Worm (Caenorhabditis elegans): Measurements from ENCODE around the gene chw-1.

Gene chw-1

ce11 chrV:10462066-10462465, at the start of gene chw-1:
Gene chw-1 (plus strand): TSS chrV:10462282.
- TF ChIP-seq unc-62 (GFP tag; optimal IDR thresholded peaks at IDR 0.05): no peak

ce11 chrV:10414610-10415009, 47.5 kb upstream of the chw-1 start, which contains the start of gene F15H10.9:
Gene F15H10.9 (minus strand): TSS chrV:10414710.
- no peak for TF ChIP-seq unc-62 (GFP tag; optimal IDR thresholded peaks at IDR 0.05)

- TF ChIP-seq unc-62 (GFP tag; optimal IDR thresholded peaks at IDR 0.05): no peak
These were observed 45.2 kb upstream of the chw-1 start, which contains the start of gene F15H10.10 for ce11 chrV:10416925-10417324. Gene F15H10.10 (minus strand): TSS chrV:10417025.

ce11 chrV:10418961-10419360, 43.1 kb upstream of the chw-1 start, which contains the start of gene F15H10.5:
Gene F15H10.5 (minus strand): TSS chrV:10419061.
- TF ChIP-seq unc-62 (GFP tag; optimal IDR thresholded peaks at IDR 0.05): no peak

- no peak for TF ChIP-seq unc-62 (GFP tag; optimal IDR thresholded peaks at IDR 0.05)
These were observed 40.3 kb upstream of the chw-1 start, which contains the start of gene col-13 for ce11 chrV:10421802-10422201. Gene col-13 (minus strand): TSS chrV:10421902.

ce11 chrV:10423511-10423910, 38.6 kb upstream of the chw-1 start:
- TF ChIP-seq unc-62 (GFP tag; optimal IDR thresholded peaks at IDR 0.05): no peak

- TF ChIP-seq unc-62 (GFP tag; optimal IDR thresholded peaks at IDR 0.05): no peak
These were observed 37.0 kb upstream of the chw-1 start, which contains the start of gene col-12 for ce11 chrV:10425098-10425497. Gene col-12 (minus strand): TSS chrV:10425198.

ce11 chrV:10426253-10426652, 35.8 kb upstream of the chw-1 start, which contains the start of gene apc-10:
Gene apc-10 (minus strand): TSS chrV:10426353.
- TF ChIP-seq unc-62 (GFP tag; optimal IDR thresholded peaks at IDR 0.05): no peak

- TF ChIP-seq unc-62 (GFP tag; optimal IDR thresholded peaks at IDR 0.05): no peak
These were observed 33.5 kb upstream of the chw-1 start, which contains the start of gene tag-314 for ce11 chrV:10428608-10429007. Gene tag-314 (minus strand): TSS chrV:10428708.

ce11 chrV:10432607-10433006, 29.5 kb upstream of the chw-1 start:
- no peak for TF ChIP-seq unc-62 (GFP tag; optimal IDR thresholded peaks at IDR 0.05)

- TF ChIP-seq unc-62 (GFP tag; optimal IDR thresholded peaks at IDR 0.05): no peak
These were observed 28.4 kb upstream of the chw-1 start, which contains the start of gene Y32F6A.4 for ce11 chrV:10433721-10434120. Gene Y32F6A.4 (minus strand): TSS chrV:10434067.

ce11 chrV:10435198-10435597, 26.9 kb upstream of the chw-1 start:
- no peak for TF ChIP-seq unc-62 (GFP tag; optimal IDR thresholded peaks at IDR 0.05)

ce11 chrV:10436612-10437011, 25.5 kb upstream of the chw-1 start, which contains the start of gene set-22:
Gene set-22 (plus strand): TSS chrV:10436912.
- TF ChIP-seq unc-62 (GFP tag; optimal IDR thresholded peaks at IDR 0.05): no peak

- TF ChIP-seq unc-62 (GFP tag; optimal IDR thresholded peaks at IDR 0.05): no peak
These were observed 21.4 kb upstream of the chw-1 start, which contains the start of gene snf-10 for ce11 chrV:10440723-10441122. Gene snf-10 (minus strand): TSS chrV:10440823.

- no peak for TF ChIP-seq unc-62 (GFP tag; optimal IDR thresholded peaks at IDR 0.05)
These were observed 20.7 kb upstream of the chw-1 start, which contains the start of gene pap-1 for ce11 chrV:10441135-10442024. Gene pap-1 (plus strand): TSS chrV:10441974.

- no peak for TF ChIP-seq unc-62 (GFP tag; optimal IDR thresholded peaks at IDR 0.05)
These were observed 8.6 kb upstream of the chw-1 start, which contains the start of gene Y32F6A.5 for ce11 chrV:10453466-10453865. Gene Y32F6A.5 (minus strand): TSS chrV:10453605.

ce11 chrV:10457247-10457646, 4.8 kb upstream of the chw-1 start, which contains the start of gene F22E12.1:
Gene F22E12.1 (minus strand): TSS chrV:10457347.
- no peak for TF ChIP-seq unc-62 (GFP tag; optimal IDR thresholded peaks at IDR 0.05)
